Fruit fly (Drosophila melanogaster) whole organism, embryonic: Measurements from ENCODE around the gene Pbgs.

Experiments
- Aef1 ChIP-seq: fragments of 200-800 bp; sonication (Bioruptor generic); IDR thresholded peaks from 3 replicates; pipeline ENCODE4 v1.3.6; 2022; ENCODE audit warnings: missing biosample characterization, missing genetic modification characterization
- Antp ChIP-seq: fragments of 200-800 bp; sonication (Bioruptor generic); optimal IDR thresholded peaks from 3 replicates; lab custom pipeline; 2016; ENCODE audit warnings: missing biosample characterization, missing genetic modification characterization
- B-H2 ChIP-seq: fragments of 200-800 bp; sonication (Bioruptor generic); optimal IDR thresholded peaks from 2 replicates; lab custom pipeline; 2018; ENCODE audit warnings: missing biosample characterization, mild to moderate bottlenecking, missing genetic modification characterization
- Bdp1 ChIP-seq: fragments of 200-800 bp; sonication (Bioruptor generic); optimal IDR thresholded peaks from 3 replicates; lab custom pipeline; 2016; ENCODE audit warnings: missing biosample characterization, missing genetic modification characterization
- CG1024 ChIP-seq: fragments of 200-800 bp; sonication (Bioruptor generic); IDR thresholded peaks from 2 replicates; pipeline ENCODE4 v1.3.6; 2022; ENCODE audit warnings: missing biosample characterization, missing genetic modification characterization
- CG10543 ChIP-seq: fragments of 200-800 bp; sonication (Bioruptor generic); optimal IDR thresholded peaks from 3 replicates; lab custom pipeline; 2017; ENCODE audit warnings: missing biosample characterization, mild to moderate bottlenecking, missing genetic modification characterization, moderate library complexity
- CG11456 ChIP-seq: fragments of 200-800 bp; sonication (Bioruptor generic); IDR thresholded peaks from 3 replicates; pipeline ENCODE4 v1.3.6; 2022; ENCODE audit warnings: missing biosample characterization, missing genetic modification characterization
- CG13123 ChIP-seq: fragments of 200-800 bp; sonication (Bioruptor generic); optimal IDR thresholded peaks from 2 replicates; lab custom pipeline; 2016; ENCODE audit warnings: missing biosample characterization, missing genetic modification characterization
- CG14014 ChIP-seq: fragments of 200-800 bp; sonication (Bioruptor generic); IDR thresholded peaks from 2 replicates; pipeline ENCODE4 v1.3.6; 2022; ENCODE audit warnings: missing biosample characterization, missing genetic modification characterization
- CG14860 ChIP-seq: fragments of 200-800 bp; sonication (Bioruptor generic); IDR thresholded peaks from 3 replicates; pipeline ENCODE4 v1.3.6; 2022; ENCODE audit warnings: missing biosample characterization, missing genetic modification characterization; ENCODE audit not compliant: partially characterized antibody
- CG15514 ChIP-seq: fragments of 200-800 bp; sonication (Bioruptor generic); optimal IDR thresholded peaks from 3 replicates; lab custom pipeline; 2017; ENCODE audit warnings: missing biosample characterization, missing genetic modification characterization, mild to moderate bottlenecking, moderate library complexity, missing genetic modification reagents
- CG15696 ChIP-seq: fragments of 200-800 bp; sonication (Bioruptor generic); optimal IDR thresholded peaks from 2 replicates; lab custom pipeline; 2019; ENCODE audit warnings: missing biosample characterization, mild to moderate bottlenecking, missing genetic modification characterization, moderate library complexity
- CG16813 ChIP-seq: fragments of 200-800 bp; sonication (Bioruptor generic); IDR thresholded peaks from 3 replicates; pipeline ENCODE4 v1.3.6; 2022; ENCODE audit warnings: missing biosample characterization, missing genetic modification characterization; ENCODE audit not compliant: partially characterized antibody
- CG16815 ChIP-seq: fragments of 200-800 bp; sonication (Bioruptor generic); optimal IDR thresholded peaks from 3 replicates; lab custom pipeline; 2017; ENCODE audit warnings: missing biosample characterization, mild to moderate bottlenecking, missing genetic modification characterization
- CG18476 ChIP-seq: fragments of 200-800 bp; sonication (Bioruptor generic); optimal IDR thresholded peaks from 2 replicates; lab custom pipeline; 2016; ENCODE audit warnings: missing biosample characterization, mild to moderate bottlenecking, missing genetic modification characterization
- CG18764 ChIP-seq: fragments of 200-800 bp; sonication (Bioruptor generic); optimal IDR thresholded peaks from 3 replicates; lab custom pipeline; 2016; ENCODE audit warnings: missing biosample characterization, missing genetic modification characterization
- CG2120 ChIP-seq: fragments of 200-800 bp; sonication (Bioruptor generic); optimal IDR thresholded peaks from 3 replicates; lab custom pipeline; 2016; ENCODE audit warnings: missing biosample characterization, missing genetic modification characterization
- CG2129 ChIP-seq: fragments of 200-800 bp; sonication (Bioruptor generic); IDR thresholded peaks from 2 replicates; pipeline ENCODE4 v1.3.6; 2022; ENCODE audit warnings: missing biosample characterization, missing genetic modification characterization; ENCODE audit not compliant: partially characterized antibody
- CG2202 ChIP-seq: fragments of 200-800 bp; sonication (Bioruptor generic); optimal IDR thresholded peaks from 2 replicates; lab custom pipeline; 2018; ENCODE audit warnings: missing biosample characterization, mild to moderate bottlenecking, missing genetic modification characterization
- CG2889 ChIP-seq: fragments of 200-800 bp; sonication (Bioruptor generic); IDR thresholded peaks from 3 replicates; pipeline ENCODE4 v1.3.6; 2022; ENCODE audit warnings: missing biosample characterization, missing genetic modification characterization
- CG7839 ChIP-seq: fragments of 200-800 bp; sonication (Bioruptor generic); optimal IDR thresholded peaks from 3 replicates; lab custom pipeline; 2018; ENCODE audit warnings: missing biosample characterization, mild to moderate bottlenecking, missing genetic modification characterization, moderate library complexity
- CG8924 ChIP-seq: fragments of 200-800 bp; optimal IDR thresholded peaks from 3 replicates; lab custom pipeline; 2019; ENCODE audit warnings: missing biosample characterization, mild to moderate bottlenecking, missing genetic modification characterization, moderate library complexity
- CG9437 ChIP-seq: fragments of 200-800 bp; sonication (Bioruptor generic); optimal IDR thresholded peaks from 2 replicates; lab custom pipeline; 2018; ENCODE audit warnings: missing biosample characterization, mild to moderate bottlenecking, missing genetic modification characterization
- CG9727 ChIP-seq: fragments of 200-800 bp; sonication (Bioruptor generic); optimal IDR thresholded peaks from 3 replicates; lab custom pipeline; 2017; ENCODE audit warnings: missing biosample characterization, mild to moderate bottlenecking, missing genetic modification characterization
- D ChIP-seq, 2 experiments: fragments of 200-800 bp in 1 of 2; fragments of >200 bp in 1 of 2; sonication (Bioruptor generic) in 1 of 2; optimal IDR thresholded peaks; 2 replicates in 1 of 2; 3 replicates in 1 of 2; lab custom pipeline; 2017; ENCODE audit warnings: mild to moderate bottlenecking in 1 of 2, missing biosample characterization in 1 of 2, missing genetic modification characterization in 1 of 2, missing genetic modification reagents in 1 of 2
- Dek ChIP-seq: fragments of 200-800 bp; sonication (Bioruptor generic); optimal IDR thresholded peaks from 3 replicates; lab custom pipeline; 2019; ENCODE audit warnings: missing biosample characterization, mild to moderate bottlenecking, missing genetic modification characterization, moderate library complexity
- Eip74EF ChIP-seq, 2 experiments: fragments of 200-800 bp in 1 of 2; fragments of >200 bp in 1 of 2; sonication (Bioruptor generic) in 1 of 2; optimal IDR thresholded peaks; 2 replicates each; lab custom pipeline; 2017 to 2019; ENCODE audit warnings: missing biosample characterization in 2 of 2, missing genetic modification characterization in 2 of 2, mild to moderate bottlenecking in 1 of 2, moderate library complexity in 1 of 2
- HLHmδ ChIP-seq: fragments of 200-800 bp; sonication (Bioruptor generic); optimal IDR thresholded peaks from 2 replicates; lab custom pipeline; 2018; ENCODE audit warnings: missing biosample characterization, mild to moderate bottlenecking, missing genetic modification characterization, moderate library complexity
- HmgZ ChIP-seq: fragments of 200-800 bp; sonication (Bioruptor generic); optimal IDR thresholded peaks from 2 replicates; lab custom pipeline; 2018; ENCODE audit warnings: missing biosample characterization, mild to moderate bottlenecking, missing genetic modification characterization
- Hr78 ChIP-seq, 2 experiments: fragments of 200-800 bp in 1 of 2; fragments of >200 bp in 1 of 2; sonication (Bioruptor generic) in 1 of 2; optimal IDR thresholded peaks; 2 replicates each; lab custom pipeline; 2017 to 2019; ENCODE audit warnings: missing biosample characterization in 2 of 2, missing genetic modification characterization in 2 of 2, mild to moderate bottlenecking in 1 of 2, moderate library complexity in 1 of 2
- NC2β ChIP-seq: fragments of 200-800 bp; sonication (Bioruptor generic); optimal IDR thresholded peaks from 2 replicates; lab custom pipeline; 2016; ENCODE audit warnings: missing biosample characterization, missing genetic modification characterization
- NfI ChIP-seq: fragments of 200-800 bp; sonication (Bioruptor generic); optimal IDR thresholded peaks from 3 replicates; lab custom pipeline; 2018; ENCODE audit warnings: missing biosample characterization, mild to moderate bottlenecking, missing genetic modification characterization, moderate library complexity
- Ravus ChIP-seq: fragments of 200-800 bp; sonication (Bioruptor generic); IDR thresholded peaks from 2 replicates; pipeline ENCODE4 v1.3.6; 2022; ENCODE audit warnings: missing biosample characterization, missing genetic modification characterization
- Rx ChIP-seq: fragments of 200-800 bp; sonication (Bioruptor generic); IDR thresholded peaks from 2 replicates; pipeline ENCODE4 v1.3.6; 2022; ENCODE audit warnings: missing biosample characterization, missing genetic modification characterization
- Sin3A ChIP-seq: fragments of >200 bp; optimal IDR thresholded peaks from 2 replicates; lab custom pipeline; 2018
- amos ChIP-seq: fragments of 200-800 bp; sonication (Bioruptor generic); IDR thresholded peaks from 2 replicates; pipeline ENCODE4 v1.3.6; 2022; ENCODE audit warnings: missing biosample characterization, missing genetic modification characterization; ENCODE audit not compliant: partially characterized antibody
- bcd ChIP-seq: fragments of 200-800 bp; sonication (Bioruptor generic); optimal IDR thresholded peaks from 2 replicates; lab custom pipeline; 2017; ENCODE audit warnings: missing biosample characterization, mild to moderate bottlenecking, missing genetic modification characterization
- cad ChIP-seq: fragments of >200 bp; optimal IDR thresholded peaks from 2 replicates; lab custom pipeline; 2017; ENCODE audit warnings: missing biosample characterization, missing genetic modification characterization
- caup ChIP-seq: fragments of 200-800 bp; sonication (Bioruptor generic); optimal IDR thresholded peaks from 3 replicates; lab custom pipeline; 2017; ENCODE audit warnings: missing biosample characterization, mild to moderate bottlenecking, missing genetic modification characterization, moderate library complexity; ENCODE audit not compliant: severe bottlenecking
- ci ChIP-seq: fragments of 200-800 bp; sonication (Bioruptor generic); IDR thresholded peaks from 3 replicates; pipeline ENCODE4 v1.3.6; 2022; ENCODE audit warnings: missing biosample characterization, missing genetic modification characterization
- eve ChIP-seq, 2 experiments: fragments of >200 bp; optimal IDR thresholded peaks; 2 replicates each; lab custom pipeline; 2017; ENCODE audit warnings: missing biosample characterization in 2 of 2, missing genetic modification characterization in 2 of 2
- jigr1 ChIP-seq: fragments of 200-800 bp; sonication (Bioruptor generic); IDR thresholded peaks from 3 replicates; pipeline ENCODE4 v1.3.6; 2022; ENCODE audit warnings: missing biosample characterization, missing genetic modification characterization
- pb ChIP-seq: fragments of 200-800 bp; sonication (Bioruptor generic); optimal IDR thresholded peaks from 3 replicates; lab custom pipeline; 2016; ENCODE audit warnings: missing biosample characterization, missing genetic modification characterization
- psq ChIP-seq: fragments of 200-800 bp; sonication (Bioruptor generic); optimal IDR thresholded peaks from 2 replicates; lab custom pipeline; 2017; ENCODE audit warnings: missing biosample characterization, missing genetic modification characterization
- stc ChIP-seq: fragments of 200-800 bp; sonication (Bioruptor generic); IDR thresholded peaks from 2 replicates; pipeline ENCODE4 v1.3.6; 2022; ENCODE audit warnings: missing biosample characterization, missing genetic modification characterization
- tap ChIP-seq: fragments of 200-800 bp; optimal IDR thresholded peaks from 3 replicates; lab custom pipeline; 2019; ENCODE audit warnings: missing biosample characterization, mild to moderate bottlenecking, missing genetic modification characterization, moderate library complexity
- tup ChIP-seq: fragments of 200-800 bp; sonication (Bioruptor generic); optimal IDR thresholded peaks from 2 replicates; lab custom pipeline; 2016; ENCODE audit warnings: missing biosample characterization, mild to moderate bottlenecking, missing genetic modification characterization, moderate library complexity
- unpg ChIP-seq: fragments of 200-800 bp; sonication (Bioruptor generic); optimal IDR thresholded peaks from 3 replicates; lab custom pipeline; 2018; ENCODE audit warnings: missing biosample characterization, mild to moderate bottlenecking, missing genetic modification characterization, moderate library complexity
- usp ChIP-seq: fragments of >200 bp; optimal IDR thresholded peaks from 2 replicates; lab custom pipeline; 2017; ENCODE audit warnings: missing biosample characterization, missing genetic modification characterization
- zen2 ChIP-seq: fragments of 200-800 bp; sonication (Bioruptor generic); IDR thresholded peaks from 3 replicates; pipeline ENCODE4 v1.3.6; 2022; ENCODE audit warnings: missing biosample characterization, missing genetic modification characterization; ENCODE audit not compliant: partially characterized antibody

Gene Pbgs

dm6 chr3L:12271195-12271618 lies at the start of gene Pbgs (continued):
- TF ChIP-seq NC2β (no peak), CG14860 (GFP tag; lab: Robert Waterston, UW) (no peak), CG11456 (0 out of 3 replicates have a peak, but pooled peaks have one; percentile 3), CG9437 (GFP tag; lab: Kevin White, UChicago) (peak; percentile 97), CG2889 (no peak), CG16815 (no peak), tap (tag; lab: Kevin White, UChicago) (no peak), Hr78 (GFP tag; optimal IDR thresholded peaks at IDR 0.05; lab: Kevin White, UChicago) (no peak), CG2202 (tag; lab: Kevin White, UChicago) (no peak), CG15514 (GFP tag; lab: Kevin White, UChicago) (peak; percentile 36), Eip74EF (GFP tag; optimal IDR thresholded peaks at IDR 0.05; lab: Kevin White, UChicago) (peak in 1 of 2 experiments; percentile 45), CG14014 (GFP tag; lab: Robert Waterston, UW) (peak; percentile 33; the same call in 1 of the 2 replicates), CG10543 (GFP tag; lab: Kevin White, UChicago) (no peak), CG7839 (tag; lab: Kevin White, UChicago) (peak; percentile 77), CG15696 (tag; lab: Kevin White, UChicago) (peak; percentile 58), stc (GFP tag; lab: Robert Waterston, UW) (peak; percentile 72), pb (GFP tag; lab: Kevin White, UChicago) (no peak), Bdp1 (GFP tag; lab: Kevin White, UChicago) (no peak), Rx (GFP tag; lab: Robert Waterston, UW) (no peak), CG8924 (tag; lab: Kevin White, UChicago) (peak; percentile 76), zen2 (GFP tag; lab: Robert Waterston, UW) (no peak), CG1024 (peak; percentile 34; the same call in 1 of the 2 replicates), eve (GFP tag; optimal IDR thresholded peaks at IDR 0.05; lab: Kevin White, UChicago) (no peak), unpg (peak; percentile 66), Sin3A (lab: Kevin White, UChicago) (no peak), psq (GFP tag; lab: Kevin White, UChicago) (no peak), NfI (GFP tag; lab: Kevin White, UChicago) (no peak), HLHmδ (GFP tag; lab: Kevin White, UChicago) (no peak), Ravus (GFP tag; lab: Robert Waterston, UW) (no peak), caup (GFP tag; lab: Kevin White, UChicago) (peak; percentile 34), ci (GFP tag; lab: Robert Waterston, UW) (peak; percentile 76), bcd (GFP tag; lab: Kevin White, UChicago) (no peak), CG13123 (GFP tag; lab: Kevin White, UChicago) (no peak), CG18764 (peak; percentile 7), tup (no peak), Dek (tag; lab: Kevin White, UChicago) (peak; percentile 2), CG2120 (no peak), CG2129 (GFP tag; lab: Robert Waterston, UW) (no peak), Antp (GFP tag; lab: Kevin White, UChicago) (no peak), Aef1 (no peak), jigr1 (GFP tag; lab: Robert Waterston, UW) (no peak), usp (no peak), D (optimal IDR thresholded peaks at IDR 0.05; lab: Kevin White, UChicago) (no peak), D (GFP tag; optimal IDR thresholded peaks at IDR 0.05; lab: Kevin White, UChicago) (no peak), cad (GFP tag; lab: Kevin White, UChicago) (no peak), B-H2 (no peak), CG16813 (GFP tag; lab: Robert Waterston, UW) (no peak), CG18476 (GFP tag; lab: Kevin White, UChicago) (no peak), HmgZ (tag; lab: Kevin White, UChicago) (no peak), CG9727 (peak; percentile 62), amos (GFP tag; lab: Robert Waterston, UW) (peak; percentile 16; the same call in 1 of the 2 replicates)
